Worm (Caenorhabditis elegans) whole organism, mixed stage, embryonic: ENCODE data around the gene irld-45.

Source experiments
- M03D4.4 ChIP-seq: sonication (generic microtip); optimal IDR thresholded peaks from 2 replicates; lab custom pipeline; 2017; ENCODE audit warnings: mild to moderate bottlenecking, missing genetic modification characterization, missing compliant biosample characterization
- bed-3 ChIP-seq: fragments of 200-800 bp; sonication (Bioruptor generic); optimal IDR thresholded peaks from 3 replicates; lab custom pipeline; 2018; ENCODE audit warnings: mild to moderate bottlenecking, missing genetic modification characterization, moderate library complexity, missing compliant biosample characterization
- blmp-1 ChIP-seq: fragments of 150-350 bp; optimal IDR thresholded peaks from 2 replicates; lab custom pipeline; 2014; ENCODE audit warnings: missing biosample characterization, missing genetic modification characterization
- ceh-39 ChIP-seq: fragments of 150-350 bp; optimal IDR thresholded peaks from 2 replicates; lab custom pipeline; 2014; ENCODE audit warnings: missing biosample characterization, missing genetic modification characterization
- ceh-43 ChIP-seq: fragments of 200-800 bp; sonication (Bioruptor generic); optimal IDR thresholded peaks from 2 replicates; lab custom pipeline; 2018; ENCODE audit warnings: mild to moderate bottlenecking, missing genetic modification characterization, moderate library complexity, missing compliant biosample characterization
- ceh-83 ChIP-seq: fragments of 200-800 bp; sonication (Bioruptor generic); optimal IDR thresholded peaks from 2 replicates; lab custom pipeline; 2018; ENCODE audit warnings: mild to moderate bottlenecking, missing genetic modification characterization, missing compliant biosample characterization
- drap-1 ChIP-seq: fragments of 200-800 bp; sonication (Bioruptor generic); optimal IDR thresholded peaks from 3 replicates; lab custom pipeline; 2018; ENCODE audit warnings: mild to moderate bottlenecking, missing genetic modification characterization, missing compliant biosample characterization
- elt-1 ChIP-seq: sonication (generic microtip); optimal IDR thresholded peaks from 2 replicates; lab custom pipeline; 2017; ENCODE audit warnings: missing genetic modification characterization, mild to moderate bottlenecking, missing compliant biosample characterization, antibody characterized with exemption, moderate library complexity, borderline replicate concordance; ENCODE audit not compliant: insufficient read depth
- elt-3 ChIP-seq: fragments of 150-350 bp; optimal IDR thresholded peaks from 2 replicates; lab custom pipeline; 2014; ENCODE audit warnings: missing biosample characterization, missing genetic modification characterization
- flh-1 ChIP-seq: fragments of 200-800 bp; sonication (Bioruptor generic); optimal IDR thresholded peaks from 2 replicates; lab custom pipeline; 2018; ENCODE audit warnings: mild to moderate bottlenecking, missing genetic modification characterization, moderate library complexity, missing compliant biosample characterization
- ham-2 ChIP-seq: fragments of 200-800 bp; sonication (Bioruptor generic); optimal IDR thresholded peaks from 2 replicates; lab custom pipeline; 2018; ENCODE audit warnings: mild to moderate bottlenecking, missing genetic modification characterization, missing compliant biosample characterization
- hlh-1 ChIP-seq: fragments of 150-350 bp; optimal IDR thresholded peaks from 2 replicates; lab custom pipeline; 2014; ENCODE audit warnings: missing biosample characterization, missing genetic modification reagents, missing genetic modification characterization
- lin-13 ChIP-seq: fragments of 150-350 bp; optimal IDR thresholded peaks from 2 replicates; lab custom pipeline; 2014; ENCODE audit warnings: missing biosample characterization, missing genetic modification characterization
- lin-32 ChIP-seq: fragments of 200-800 bp; sonication (Bioruptor generic); optimal IDR thresholded peaks from 2 replicates; lab custom pipeline; 2018; ENCODE audit warnings: mild to moderate bottlenecking, missing genetic modification characterization, missing compliant biosample characterization
- mab-5 ChIP-seq: fragments of 150-350 bp; optimal IDR thresholded peaks from 2 replicates; lab custom pipeline; 2014; ENCODE audit warnings: missing biosample characterization, missing genetic modification characterization
- mls-2 ChIP-seq: sonication (generic microtip); optimal IDR thresholded peaks from 2 replicates; lab custom pipeline; 2016; ENCODE audit warnings: mild to moderate bottlenecking, missing genetic modification characterization, moderate library complexity, missing compliant biosample characterization
- nhr-12 ChIP-seq: fragments of 150-350 bp; optimal IDR thresholded peaks from 2 replicates; lab custom pipeline; 2014; ENCODE audit warnings: missing biosample characterization, missing genetic modification characterization
- nhr-2 ChIP-seq: fragments of 150-350 bp; optimal IDR thresholded peaks from 2 replicates; lab custom pipeline; 2014; ENCODE audit warnings: missing biosample characterization, missing genetic modification characterization
- nhr-237 ChIP-seq: fragments of 150-350 bp; optimal IDR thresholded peaks from 2 replicates; lab custom pipeline; 2014; ENCODE audit warnings: missing biosample characterization, missing genetic modification characterization
- nhr-28 ChIP-seq: fragments of 150-350 bp; optimal IDR thresholded peaks from 2 replicates; lab custom pipeline; 2014; ENCODE audit warnings: missing biosample characterization, missing genetic modification characterization
- nhr-76 ChIP-seq: sonication (generic microtip); optimal IDR thresholded peaks from 2 replicates; lab custom pipeline; 2017; ENCODE audit warnings: missing biosample characterization, missing genetic modification characterization
- pha-4 ChIP-seq: fragments of 150-350 bp; optimal IDR thresholded peaks from 2 replicates; lab custom pipeline; 2018; ENCODE audit warnings: missing biosample characterization, missing genetic modification reagents, missing genetic modification characterization
- sem-2 ChIP-seq: fragments of 200-800 bp; sonication (Bioruptor generic); optimal IDR thresholded peaks from 2 replicates; lab custom pipeline; 2018; ENCODE audit warnings: mild to moderate bottlenecking, missing genetic modification characterization, missing compliant biosample characterization
- snpc-4 ChIP-seq: fragments of 150-350 bp; optimal IDR thresholded peaks from 2 replicates; lab custom pipeline; 2014; ENCODE audit warnings: missing biosample characterization, missing genetic modification characterization
- sptf-1 ChIP-seq: sonication (generic microtip); optimal IDR thresholded peaks from 2 replicates; lab custom pipeline; 2017; ENCODE audit warnings: mild to moderate bottlenecking, missing genetic modification characterization, moderate library complexity, missing compliant biosample characterization
- tbx-8 ChIP-seq: fragments of 200-800 bp; sonication (Bioruptor generic); optimal IDR thresholded peaks from 2 replicates; lab custom pipeline; 2018; ENCODE audit warnings: mild to moderate bottlenecking, missing genetic modification characterization, moderate library complexity, missing compliant biosample characterization
- zip-8 ChIP-seq: fragments of 150-350 bp; optimal IDR thresholded peaks from 2 replicates; lab custom pipeline; 2014; ENCODE audit warnings: missing biosample characterization, missing genetic modification characterization
- ztf-11 ChIP-seq: fragments of 150-350 bp; optimal IDR thresholded peaks from 2 replicates; lab custom pipeline; 2014; ENCODE audit warnings: missing biosample characterization, missing genetic modification characterization

Gene irld-45

ce11 chrV:1648000-1648399 is at the start of gene irld-45:
irld-45 (plus strand) TSS chrV:1648300.
- TF ChIP-seq snpc-4 (no peak), lin-32 (GFP tag; lab: Kevin White, UChicago) (no peak), nhr-76 (no peak), mls-2 (tag; lab: Kevin White, UChicago) (no peak), M03D4.4 (no peak), ceh-39 (no peak), elt-3 (tag; lab: Kevin White, UChicago) (no peak), pha-4 (no peak), ztf-11 (tag; lab: Kevin White, UChicago) (no peak), drap-1 (no peak)

- TF ChIP-seq ceh-43: no peak
- TF ChIP-seq lin-13 (tag; lab: Kevin White, UChicago): no peak
- no peak for TF ChIP-seq bed-3
- TF ChIP-seq nhr-237: no peak
- TF ChIP-seq hlh-1 (tag; lab: Kevin White, UChicago): no peak
- no peak for TF ChIP-seq flh-1 (GFP tag; lab: Kevin White, UChicago)
- no peak for TF ChIP-seq elt-3 (tag; lab: Kevin White, UChicago)
- TF ChIP-seq ztf-11 (tag; lab: Kevin White, UChicago): no peak
- TF ChIP-seq drap-1: no peak
- TF ChIP-seq ceh-83 (GFP tag; lab: Kevin White, UChicago): no peak
- TF ChIP-seq nhr-12: no peak
- no peak for TF ChIP-seq blmp-1
- TF ChIP-seq zip-8 (tag; lab: Kevin White, UChicago): no peak
- TF ChIP-seq, all 35 proteins: peak for 0
Measured at ce11 chrV:1600561-1601088, 47.5 kb upstream of the irld-45 start, which contains the start of gene F16B4.2. F16B4.2 (plus strand) TSS chrV:1601038.

ce11 chrV:1607790-1608189 is 40.3 kb upstream of the irld-45 start, which contains the start of gene nhr-178:
nhr-178 (minus strand) TSS chrV:1607953.
- TF ChIP-seq nhr-2 (tag; lab: Kevin White, UChicago): no peak
- TF ChIP-seq nhr-12: no peak

DNA sequence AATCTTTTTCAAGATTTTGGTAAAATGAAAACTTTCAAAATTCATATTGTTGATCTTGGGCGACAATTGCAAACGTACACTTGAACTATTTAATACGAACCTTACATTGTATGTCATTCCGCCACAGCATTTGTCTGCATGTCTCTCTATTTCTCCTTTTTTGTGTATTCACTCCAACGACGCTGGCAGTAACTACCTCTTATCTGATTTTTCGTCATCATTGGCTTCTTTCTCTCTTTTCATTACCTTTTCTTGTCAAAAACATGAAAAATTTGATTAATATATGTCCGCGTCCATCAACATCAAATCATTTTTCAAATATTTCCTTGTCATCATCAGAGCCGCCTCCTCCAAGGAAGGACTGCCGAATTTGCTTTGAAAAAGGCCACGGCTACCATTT is 38.0 kb upstream of the irld-45 start, which contains the start of gene nhr-177:
Gene nhr-177, plus strand, starts transcription at position 167 of the 400 bp plus-strand sequence.
- TF ChIP-seq tbx-8 (GFP tag; lab: Kevin White, UChicago) (no peak), zip-8 (tag; lab: Kevin White, UChicago) (no peak), ceh-43 (no peak), nhr-12 (no peak), nhr-28 (no peak)
- TF ChIP-seq, all 35 proteins: peak for 0

- TF ChIP-seq nhr-76: no peak
Measured at ce11 chrV:1611570-1611969, 36.5 kb upstream of the irld-45 start.

DNA sequence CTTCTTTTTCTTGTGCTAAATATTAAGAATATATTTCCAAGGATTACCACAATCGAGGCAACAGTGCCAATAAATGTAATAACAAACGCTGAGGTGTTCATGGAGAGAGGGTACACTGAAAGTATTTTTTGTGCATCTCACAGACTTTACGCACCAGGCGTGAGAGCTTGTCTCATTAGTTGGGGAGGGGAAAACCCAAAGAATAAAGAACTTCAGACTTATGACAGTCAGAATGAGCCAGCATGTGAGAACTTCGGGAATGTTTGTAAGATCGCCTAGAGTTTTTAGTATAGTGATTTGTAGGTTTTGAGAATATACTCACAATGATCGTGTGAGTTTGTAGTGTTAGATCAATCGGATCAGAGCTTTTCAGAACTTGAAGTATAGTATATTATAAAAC is 33.4 kb upstream of the irld-45 start, which contains the start of gene srbc-41:
Gene srbc-41, minus strand, starts transcription at position 101 of the 400 bp plus-strand sequence.
- TF ChIP-seq zip-8 (tag; lab: Kevin White, UChicago) (no peak), pha-4 (no peak), mab-5 (tag; lab: Kevin White, UChicago) (no peak), elt-1 (tag; lab: Kevin White, UChicago) (no peak), nhr-12 (no peak), sem-2 (GFP tag; lab: Kevin White, UChicago) (no peak), nhr-28 (no peak), ceh-43 (no peak), sptf-1 (tag; lab: Kevin White, UChicago) (no peak), nhr-237 (no peak), mls-2 (tag; lab: Kevin White, UChicago) (no peak), ztf-11 (tag; lab: Kevin White, UChicago) (no peak), lin-13 (tag; lab: Kevin White, UChicago) (no peak), nhr-2 (tag; lab: Kevin White, UChicago) (no peak)

DNA sequence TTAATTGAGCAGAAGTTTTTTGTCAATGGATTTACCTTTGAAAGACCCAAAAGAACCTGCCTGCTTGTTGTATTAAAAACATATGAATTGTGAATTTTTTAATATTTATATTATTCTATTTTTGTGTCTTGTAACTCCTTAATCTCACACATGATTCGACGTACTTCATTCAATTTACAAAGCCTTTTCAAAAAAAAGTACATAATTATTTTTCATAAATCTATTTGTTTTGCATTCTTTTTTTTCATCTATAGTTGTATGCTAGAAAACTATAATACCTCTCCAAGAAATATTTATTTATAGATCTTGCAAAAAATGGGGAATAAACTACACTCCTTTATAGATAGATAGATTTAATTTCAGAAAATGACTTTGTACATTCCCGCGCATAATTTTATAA is 29.3 kb upstream of the irld-45 start, which contains the start of gene nhr-179:
Gene nhr-179, minus strand, starts transcription at position 101 of the 400 bp plus-strand sequence.
- TF ChIP-seq mab-5 (tag; lab: Kevin White, UChicago) (no peak), nhr-12 (no peak), tbx-8 (GFP tag; lab: Kevin White, UChicago) (no peak), sptf-1 (tag; lab: Kevin White, UChicago) (no peak), lin-32 (GFP tag; lab: Kevin White, UChicago) (no peak), hlh-1 (tag; lab: Kevin White, UChicago) (no peak), snpc-4 (no peak), lin-13 (tag; lab: Kevin White, UChicago) (no peak), ham-2 (GFP tag; lab: Kevin White, UChicago) (no peak), drap-1 (no peak), ztf-11 (tag; lab: Kevin White, UChicago) (no peak), nhr-237 (no peak)
